Worm (Caenorhabditis elegans) whole organism, young adult: ENCODE results near the gene C26H9A.4.
A peak's percentile ranks its signal among the peaks of the same experiment; 100 is the strongest.

Source experiments
- B0336.3 ChIP-seq: fragments of 200-800 bp; sonication (Bioruptor generic); IDR thresholded peaks from 2 replicates; pipeline ENCODE4 v1.3.6; 2022; ENCODE audit warnings: missing genetic modification characterization, missing compliant biosample characterization
- F22D6.2 ChIP-seq: sonication (generic microtip); optimal IDR thresholded peaks from 2 replicates; lab custom pipeline; 2016; ENCODE audit warnings: mild to moderate bottlenecking, missing genetic modification characterization, missing compliant biosample characterization
- F39B2.1 ChIP-seq: fragments of 200-800 bp; sonication (Bioruptor generic); IDR thresholded peaks from 2 replicates; pipeline ENCODE4 v1.3.6; 2022; ENCODE audit warnings: missing genetic modification reagents, missing genetic modification characterization, missing compliant biosample characterization
- K12H6.12 ChIP-seq: fragments of 200-800 bp; sonication (Bioruptor generic); optimal IDR thresholded peaks from 2 replicates; lab custom pipeline; 2018; ENCODE audit warnings: mild to moderate bottlenecking, missing genetic modification characterization, missing compliant biosample characterization
- Y53G8AR.9 ChIP-seq: fragments of 200-800 bp; sonication (Bioruptor generic); conservative IDR thresholded peaks from 2 replicates; pipeline ENCODE4 v1.3.6; 2022; ENCODE audit warnings: missing genetic modification reagents, missing genetic modification characterization, missing compliant biosample characterization
- Y95B8A.8 ChIP-seq: fragments of 200-800 bp; sonication (Bioruptor generic); IDR thresholded peaks from 2 replicates; pipeline ENCODE4 v1.3.6; 2022; ENCODE audit warnings: missing genetic modification reagents, missing genetic modification characterization, missing compliant biosample characterization
- athp-1 ChIP-seq: sonication (generic microtip); optimal IDR thresholded peaks from 2 replicates; lab custom pipeline; 2017; ENCODE audit warnings: mild to moderate bottlenecking, missing genetic modification characterization, missing compliant biosample characterization
- attf-3 ChIP-seq: fragments of 200-800 bp; sonication (Bioruptor generic); conservative IDR thresholded peaks from 2 replicates; pipeline ENCODE4 v1.3.6; 2022; ENCODE audit warnings: missing genetic modification reagents, missing genetic modification characterization, missing compliant biosample characterization
- cebp-1 ChIP-seq, 2 experiments: fragments of 200-800 bp in 1 of 2; sonication (Bioruptor generic) in 1 of 2; sonication (generic microtip) in 1 of 2; IDR thresholded peaks in 1 of 2; optimal IDR thresholded peaks in 1 of 2; 2 replicates each; pipeline versions ENCODE4 v1.3.6 to Lab custom; 2017 to 2022; ENCODE audit warnings: missing compliant biosample characterization in 2 of 2, missing genetic modification characterization in 2 of 2, mild to moderate bottlenecking in 1 of 2, missing genetic modification reagents in 1 of 2, moderate library complexity in 1 of 2
- ceh-40 ChIP-seq: fragments of 200-800 bp; sonication (Bioruptor generic); IDR thresholded peaks from 2 replicates; pipeline ENCODE4 v1.3.6; 2022; ENCODE audit warnings: missing genetic modification characterization, missing compliant biosample characterization
- dpff-1 ChIP-seq: sonication (generic microtip); optimal IDR thresholded peaks from 2 replicates; lab custom pipeline; 2017; ENCODE audit warnings: mild to moderate bottlenecking, missing genetic modification characterization, missing compliant biosample characterization
- dpl-1 ChIP-seq: fragments of 150-350 bp; optimal IDR thresholded peaks from 2 replicates; lab custom pipeline; 2014; ENCODE audit warnings: missing biosample characterization, missing genetic modification reagents, missing genetic modification characterization
- efl-1 ChIP-seq: fragments of 150-350 bp; optimal IDR thresholded peaks from 2 replicates; lab custom pipeline; 2014; ENCODE audit warnings: missing biosample characterization, missing genetic modification reagents, missing genetic modification characterization
- hmg-1.2 ChIP-seq: fragments of 200-800 bp; sonication (Bioruptor generic); IDR thresholded peaks from 2 replicates; pipeline ENCODE4 v1.3.6; 2022; ENCODE audit warnings: missing genetic modification reagents, missing genetic modification characterization, missing compliant biosample characterization
- lag-1 ChIP-seq: fragments of 200-800 bp; sonication (Bioruptor generic); IDR thresholded peaks from 2 replicates; pipeline ENCODE4 v1.3.6; 2022; ENCODE audit warnings: missing genetic modification reagents, missing genetic modification characterization, missing compliant biosample characterization
- lsl-1 ChIP-seq: fragments of 200-800 bp; sonication (Bioruptor generic); optimal IDR thresholded peaks from 2 replicates; lab custom pipeline; 2018; ENCODE audit warnings: mild to moderate bottlenecking, missing genetic modification characterization, moderate library complexity, missing compliant biosample characterization
- madf-3 ChIP-seq: fragments of 200-800 bp; sonication (Bioruptor generic); IDR thresholded peaks from 2 replicates; pipeline ENCODE4 v1.3.6; 2022; ENCODE audit warnings: missing genetic modification reagents, missing genetic modification characterization, missing compliant biosample characterization
- madf-6 ChIP-seq: fragments of 200-800 bp; sonication (Bioruptor generic); IDR thresholded peaks from 2 replicates; pipeline ENCODE4 v1.3.6; 2022; ENCODE audit warnings: missing genetic modification reagents, missing genetic modification characterization, missing compliant biosample characterization
- madf-8 ChIP-seq: fragments of 200-800 bp; sonication (Bioruptor generic); conservative IDR thresholded peaks from 2 replicates; pipeline ENCODE4 v1.3.6; 2022; ENCODE audit warnings: missing genetic modification reagents, missing genetic modification characterization, missing compliant biosample characterization
- mcd-1 ChIP-seq: fragments of 200-800 bp; sonication (Bioruptor generic); IDR thresholded peaks from 2 replicates; pipeline ENCODE4 v1.3.6; 2022; ENCODE audit warnings: missing genetic modification reagents, missing genetic modification characterization, missing compliant biosample characterization
- mel-28 ChIP-seq: sonication (generic microtip); optimal IDR thresholded peaks from 2 replicates; lab custom pipeline; 2016; ENCODE audit warnings: borderline replicate concordance, mild to moderate bottlenecking, missing genetic modification characterization, missing compliant biosample characterization
- nfyb-1 ChIP-seq: fragments of 200-800 bp; sonication (Bioruptor generic); IDR thresholded peaks from 2 replicates; pipeline ENCODE4 v1.3.6; 2022; ENCODE audit warnings: missing genetic modification reagents, missing genetic modification characterization, missing compliant biosample characterization
- nhr-120 ChIP-seq: fragments of 200-800 bp; sonication (Bioruptor generic); IDR thresholded peaks from 2 replicates; pipeline ENCODE4 v1.3.6; 2022; ENCODE audit warnings: missing genetic modification characterization, missing compliant biosample characterization
- rcor-1 ChIP-seq: fragments of 200-800 bp; sonication (Bioruptor generic); IDR thresholded peaks from 2 replicates; pipeline ENCODE4 v1.3.6; 2022; ENCODE audit warnings: missing genetic modification reagents, missing genetic modification characterization, missing compliant biosample characterization
- sea-2 ChIP-seq: fragments of 200-800 bp; sonication (Bioruptor generic); IDR thresholded peaks from 2 replicates; pipeline ENCODE4 v1.3.6; 2022; ENCODE audit warnings: missing genetic modification characterization, missing compliant biosample characterization
- snpc-4 ChIP-seq, 5 experiments: fragments of 150-350 bp in 1 of 5; sonication (generic microtip) in 4 of 5; optimal IDR thresholded peaks; 2 replicates each; lab custom pipeline; 2014 to 2018; ENCODE audit warnings: missing genetic modification characterization in 5 of 5, missing biosample characterization in 3 of 5, antibody characterized with exemption in 2 of 5, mild to moderate bottlenecking in 2 of 5, missing compliant biosample characterization in 2 of 5, missing genotype in 2 of 5, moderate library complexity in 2 of 5, missing genetic modification reagents in 1 of 5
- unc-130 ChIP-seq: sonication (generic microtip); optimal IDR thresholded peaks from 2 replicates; lab custom pipeline; 2016; ENCODE audit warnings: missing genetic modification reagents, missing genetic modification characterization, missing compliant biosample characterization
- xnd-1 ChIP-seq: sonication (generic microtip); optimal IDR thresholded peaks from 2 replicates; lab custom pipeline; 2016; ENCODE audit warnings: missing genotype, missing genetic modification reagents, missing genetic modification characterization, missing compliant biosample characterization
- zfh-2 ChIP-seq: fragments of 200-800 bp; sonication (Bioruptor generic); conservative IDR thresholded peaks from 2 replicates; pipeline ENCODE4 v1.3.6; 2022; ENCODE audit warnings: missing genetic modification reagents, missing genetic modification characterization, missing compliant biosample characterization
- ztf-18 ChIP-seq: sonication (generic microtip); optimal IDR thresholded peaks from 2 replicates; lab custom pipeline; 2016; ENCODE audit warnings: missing genotype, mild to moderate bottlenecking, missing genetic modification characterization, missing compliant biosample characterization
- ztf-28 ChIP-seq: fragments of 200-800 bp; sonication (Bioruptor generic); IDR thresholded peaks from 2 replicates; pipeline ENCODE4 v1.3.6; 2022; ENCODE audit warnings: missing genetic modification reagents, missing genetic modification characterization, missing compliant biosample characterization

C26H9A.4 gene

DNA sequence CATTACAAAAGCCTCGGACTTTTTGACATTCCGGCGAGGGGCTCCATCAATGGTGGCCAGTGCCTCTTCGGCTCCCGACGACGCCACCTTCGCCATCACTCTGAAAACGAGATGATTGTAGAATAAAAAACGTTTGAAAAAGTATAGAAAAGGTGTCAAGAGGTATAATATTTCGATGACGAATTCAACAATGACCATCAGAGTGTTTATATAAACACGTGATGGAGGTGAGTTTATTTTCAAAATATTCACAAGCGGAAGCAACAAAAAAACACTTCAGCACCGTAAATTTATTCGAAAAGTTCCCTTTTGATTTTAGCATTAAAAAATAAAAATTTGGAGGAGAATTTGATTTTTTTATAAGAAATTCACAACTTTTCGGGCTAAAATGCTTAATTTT is 38.6 kb upstream of the C26H9A.4 start, which contains the start of gene efa-6:
Gene efa-6 (minus strand): TSS at position 101 of the 400 bp plus-strand sequence.
- TF ChIP-seq sea-2 (GFP tag; lab: Robert Waterston, UW): no peak
- no peak for TF ChIP-seq nhr-120 (GFP tag; lab: Robert Waterston, UW)
- no peak for TF ChIP-seq madf-8 (GFP tag; lab: Robert Waterston, UW)
- no peak for TF ChIP-seq lsl-1

DNA sequence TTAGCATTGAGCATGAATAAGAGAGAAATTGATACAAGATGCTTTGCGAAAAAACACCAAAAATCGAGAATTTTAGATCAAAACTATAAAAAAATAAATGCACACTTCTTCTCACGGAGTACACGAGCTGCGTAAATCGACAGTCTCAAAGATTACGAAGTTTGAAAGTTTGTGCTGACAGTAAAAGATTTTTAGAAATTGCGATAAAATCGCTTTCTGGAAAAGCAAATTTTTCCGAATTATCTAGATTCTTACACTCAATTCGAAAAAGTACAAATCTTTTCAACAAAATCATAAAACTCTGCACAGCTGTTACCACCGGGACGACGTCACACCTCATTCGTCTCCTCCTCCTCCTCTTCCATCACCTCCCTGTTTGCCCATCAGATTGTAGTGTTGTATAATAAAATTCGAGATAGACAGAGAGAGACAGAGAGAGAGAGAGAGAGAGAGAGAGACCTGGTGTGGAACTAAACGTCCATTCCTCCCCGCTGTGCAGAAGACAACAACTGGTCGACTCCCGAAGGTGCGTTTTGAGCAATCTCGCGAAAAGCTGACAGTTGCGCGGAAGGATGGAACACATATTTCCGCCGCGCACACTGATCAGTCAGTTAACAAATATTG is 38.0 kb upstream of the C26H9A.4 start:
- TF ChIP-seq dpff-1 (tag; lab: Kevin White, UChicago) (no peak), mcd-1 (GFP tag; lab: Robert Waterston, UW) (0 out of 2 replicates have a peak, but pooled peaks have one; percentile 17), zfh-2 (0 out of 2 replicates have a peak, but pooled peaks have one; percentile 35)

DNA sequence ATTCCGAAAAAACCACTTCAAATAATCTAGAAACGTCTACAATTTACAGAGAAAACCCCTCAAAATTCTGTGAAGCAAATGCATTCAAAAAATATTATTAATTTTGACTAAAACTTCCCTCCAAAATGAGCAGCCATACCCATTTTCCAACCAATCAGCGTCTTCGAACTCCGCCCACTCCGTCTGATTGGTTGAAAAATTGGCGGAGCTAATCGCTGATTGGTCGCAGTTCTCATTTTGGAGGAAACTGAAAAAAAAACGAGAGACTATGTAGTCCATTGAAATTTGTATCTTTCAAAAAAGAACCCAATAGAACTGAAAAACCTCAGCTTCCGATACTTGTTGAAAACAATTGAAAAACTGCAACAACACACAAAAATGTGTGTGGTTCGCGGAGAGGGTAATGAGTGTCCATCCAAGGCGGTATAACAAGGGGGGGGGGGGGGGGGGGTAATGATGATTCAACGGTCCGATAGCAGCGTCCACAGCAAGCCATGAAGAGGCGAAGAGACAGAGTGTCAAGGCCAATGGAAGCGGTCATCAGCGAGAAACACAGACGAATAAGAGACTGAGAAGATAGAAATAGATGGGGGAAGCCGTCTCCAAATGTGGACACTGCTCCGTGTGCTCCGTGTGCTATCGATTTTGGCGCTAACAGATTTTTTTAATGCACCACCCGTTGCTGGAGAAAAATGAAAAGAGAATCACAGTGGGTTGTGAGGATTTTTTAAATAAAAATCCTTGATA is 36.1 kb upstream of the C26H9A.4 start:
- TF ChIP-seq nfyb-1 (peak; percentile 69; the same call in 1 of the 2 replicates), F39B2.1 (no peak), B0336.3 (GFP tag; lab: Robert Waterston, UW) (no peak), zfh-2 (peak; percentile 72), ztf-18 (tag; lab: Kevin White, UChicago) (no peak)

DNA sequence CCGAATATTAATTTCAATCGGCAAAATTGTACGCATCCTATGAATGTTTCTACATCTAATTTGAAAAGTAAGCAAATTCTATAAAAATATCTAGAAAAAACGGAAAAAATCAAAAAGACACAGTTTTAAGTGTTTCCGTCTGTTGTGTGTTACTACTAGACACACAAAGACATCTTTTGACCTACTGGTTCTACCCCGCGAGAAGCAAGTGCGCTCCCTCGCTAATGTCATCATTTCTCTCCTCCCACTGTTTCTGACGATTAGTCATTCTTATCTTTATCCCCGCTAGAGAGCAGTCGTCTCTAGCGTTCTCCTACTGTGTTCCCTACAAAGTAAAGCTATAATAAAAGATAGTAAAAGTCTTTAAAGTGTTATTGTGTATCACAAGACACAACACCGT is 35.3 kb upstream of the C26H9A.4 start:
- TF ChIP-seq xnd-1 (tag; lab: Kevin White, UChicago) (peak; percentile 62), madf-6 (GFP tag; lab: Robert Waterston, UW) (peak; percentile 84), mel-28 (tag; lab: Kevin White, UChicago) (no peak), dpl-1 (GFP tag; lab: Kevin White, UChicago) (no peak), attf-3 (GFP tag; lab: Robert Waterston, UW) (no peak), snpc-4 (GFP tag; optimal IDR thresholded peaks at IDR 0.05; lab: Kevin White, UChicago) (no peak), snpc-4 (tag; optimal IDR thresholded peaks at IDR 0.05; lab: Kevin White, UChicago) (no peak), K12H6.12 (tag; lab: Kevin White, UChicago) (no peak), cebp-1 (GFP tag; IDR thresholded peaks at IDR 0.05; lab: Robert Waterston, UW) (no peak), cebp-1 (tag; optimal IDR thresholded peaks at IDR 0.05; lab: Kevin White, UChicago) (no peak), efl-1 (GFP tag; lab: Kevin White, UChicago) (peak; percentile 74)

DNA sequence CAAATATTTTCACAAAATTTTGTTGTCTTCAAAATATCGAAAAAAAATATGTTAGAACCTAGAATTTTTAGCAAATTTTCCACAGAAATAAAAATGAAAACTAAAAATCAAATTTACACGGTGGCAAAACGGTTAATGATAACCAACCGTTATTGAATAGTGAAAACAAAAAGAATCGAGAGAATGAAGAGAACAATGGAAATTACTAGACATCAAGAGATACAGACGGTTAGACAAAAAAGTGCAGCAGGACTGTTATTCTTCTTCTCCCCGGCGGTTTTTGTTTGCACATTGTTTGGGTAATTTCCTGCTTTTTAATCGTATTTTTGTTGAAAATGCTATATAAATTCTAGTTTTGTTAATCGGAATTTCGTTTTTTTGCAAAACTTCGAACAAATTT is 34.3 kb upstream of the C26H9A.4 start:
- TF ChIP-seq rcor-1 (no peak), hmg-1.2 (GFP tag; lab: Robert Waterston, UW) (peak; percentile 38; the same call in 1 of the 2 replicates), athp-1 (tag; lab: Kevin White, UChicago) (no peak)
- TF ChIP-seq, all 124 proteins: peak for 1

DNA sequence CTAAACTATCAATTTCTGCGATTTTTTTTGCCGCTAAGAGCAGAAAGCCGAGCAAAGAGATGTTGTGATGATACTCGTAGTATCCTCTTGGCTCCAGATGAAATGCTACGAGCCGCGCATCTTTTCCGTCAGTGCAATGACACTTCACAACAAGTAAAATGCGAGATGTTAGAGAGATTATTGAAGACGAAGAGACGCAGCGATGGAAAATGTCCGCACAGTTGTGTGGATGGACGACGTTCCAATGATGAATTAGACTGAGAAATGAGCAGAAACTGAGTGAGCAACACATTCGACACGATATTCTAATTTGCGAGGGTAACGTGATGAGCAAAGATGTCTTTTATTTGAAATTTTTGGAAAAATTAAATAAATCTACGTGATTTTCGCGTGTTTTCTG is 32.3 kb upstream of the C26H9A.4 start:
- TF ChIP-seq lsl-1 (no peak), ztf-28 (GFP tag; lab: Robert Waterston, UW) (no peak), unc-130 (GFP tag; lab: Kevin White, UChicago) (no peak), ztf-18 (tag; lab: Kevin White, UChicago) (no peak), lag-1 (GFP tag; lab: Robert Waterston, UW) (no peak), snpc-4 (GFP tag; optimal IDR thresholded peaks at IDR 0.05; lab: Kevin White, UChicago) (no peak), snpc-4 (tag; optimal IDR thresholded peaks at IDR 0.05; lab: Kevin White, UChicago) (no peak), ceh-40 (no peak), F22D6.2 (no peak), Y53G8AR.9 (GFP tag; lab: Robert Waterston, UW) (no peak), Y95B8A.8 (GFP tag; lab: Robert Waterston, UW) (no peak), madf-3 (GFP tag; lab: Robert Waterston, UW) (no peak)
